Fruit fly (Drosophila melanogaster) whole organism, prepupa: ENCODE results near the gene Acp63F.

Experiments
- CG1621 ChIP-seq: fragments of 200-800 bp; sonication (Bioruptor generic); optimal IDR thresholded peaks from 3 replicates; lab custom pipeline; 2018; ENCODE audit warnings: missing biosample characterization, mild to moderate bottlenecking, missing genetic modification characterization
- CG16779 ChIP-seq: fragments of 200-800 bp; sonication (Bioruptor generic); optimal IDR thresholded peaks from 3 replicates; lab custom pipeline; 2017; ENCODE audit warnings: missing biosample characterization, mild to moderate bottlenecking, missing genetic modification characterization
- CG31627 ChIP-seq: fragments of 200-800 bp; sonication (Bioruptor generic); optimal IDR thresholded peaks from 3 replicates; lab custom pipeline; 2016; ENCODE audit warnings: missing biosample characterization, missing genetic modification characterization
- CG4318 ChIP-seq: fragments of 200-800 bp; sonication (Bioruptor generic); optimal IDR thresholded peaks from 3 replicates; lab custom pipeline; 2017; ENCODE audit warnings: missing biosample characterization, mild to moderate bottlenecking, missing genetic modification characterization
- CG8119 ChIP-seq: fragments of 200-800 bp; sonication (Bioruptor generic); IDR thresholded peaks from 3 replicates; pipeline ENCODE4 v1.3.6; 2022; ENCODE audit warnings: missing biosample characterization, missing genetic modification characterization
- CG8632 ChIP-seq: fragments of 200-800 bp; sonication (Bioruptor generic); optimal IDR thresholded peaks from 3 replicates; lab custom pipeline; 2016; ENCODE audit warnings: missing biosample characterization, missing genetic modification characterization
- CG9139 ChIP-seq: fragments of 200-800 bp; sonication (Bioruptor generic); optimal IDR thresholded peaks from 3 replicates; lab custom pipeline; 2017; ENCODE audit warnings: missing biosample characterization, mild to moderate bottlenecking, missing genetic modification characterization
- Eip93F ChIP-seq: fragments of 200-800 bp; sonication (Bioruptor generic); optimal IDR thresholded peaks from 2 replicates; lab custom pipeline; 2016; ENCODE audit warnings: missing biosample characterization, mild to moderate bottlenecking, missing genetic modification characterization
- Hr38 ChIP-seq: sonication (Bioruptor generic); optimal IDR thresholded peaks from 2 replicates; lab custom pipeline; 2016; ENCODE audit warnings: missing biosample characterization, missing genetic modification characterization
- OdsH ChIP-seq: fragments of 200-800 bp; sonication (Bioruptor generic); optimal IDR thresholded peaks from 3 replicates; lab custom pipeline; 2016; ENCODE audit warnings: missing biosample characterization, missing genetic modification characterization
- Sox14 ChIP-seq: fragments of 200-800 bp; sonication (Bioruptor generic); optimal IDR thresholded peaks from 3 replicates; lab custom pipeline; 2016; ENCODE audit warnings: missing biosample characterization, missing genetic modification characterization
- fkh ChIP-seq: fragments of 200-800 bp; sonication (Bioruptor generic); optimal IDR thresholded peaks from 3 replicates; lab custom pipeline; 2017; ENCODE audit warnings: missing biosample characterization, mild to moderate bottlenecking, missing genetic modification characterization, moderate library complexity
- topi ChIP-seq: fragments of 200-800 bp; sonication (Bioruptor generic); optimal IDR thresholded peaks from 3 replicates; lab custom pipeline; 2016; ENCODE audit warnings: missing biosample characterization, missing genetic modification characterization

- TF ChIP-seq CG31627 (peak; percentile 69), CG8632 (GFP tag; lab: Kevin White, UChicago) (no peak), OdsH (GFP tag; lab: Kevin White, UChicago) (peak; percentile 47), fkh (no peak), CG16779 (tag; lab: Kevin White, UChicago) (no peak), topi (GFP tag; lab: Kevin White, UChicago) (peak; percentile 22), CG1621 (tag; lab: Kevin White, UChicago) (no peak), CG9139 (GFP tag; lab: Kevin White, UChicago) (no peak), Hr38 (GFP tag; lab: Kevin White, UChicago) (no peak), Sox14 (GFP tag; lab: Kevin White, UChicago) (peak; percentile 41), CG4318 (GFP tag; lab: Kevin White, UChicago) (peak; percentile 58), Eip93F (GFP tag; lab: Kevin White, UChicago) (no peak), CG8119 (no peak)
These were observed 30.5 kb downstream of the Acp63F start for dm6 chr3L:3785688-3786087.
